Worm (Caenorhabditis elegans): ENCODE results near the gene Y46G5A.14.

Gene Y46G5A.14

DNA sequence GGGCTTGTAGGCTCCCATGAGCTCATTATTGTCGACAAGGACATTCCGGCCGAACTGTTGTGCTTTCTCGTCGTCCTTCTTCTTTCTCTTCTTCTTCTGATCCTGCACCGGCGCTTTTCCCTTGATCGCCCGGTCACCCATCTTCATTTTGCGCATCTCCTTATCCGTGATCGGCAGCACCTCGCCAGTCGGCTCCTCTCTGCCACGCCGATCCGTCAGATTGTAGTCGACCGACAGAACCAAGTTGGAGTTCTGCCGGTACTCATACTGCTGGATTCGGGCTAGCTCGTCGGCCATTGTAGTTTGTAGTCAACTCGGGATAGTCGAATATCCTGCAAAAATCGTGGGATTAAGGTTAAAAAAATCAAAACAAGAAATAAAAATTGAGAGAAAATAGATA, 37.9 kb upstream of the Y46G5A.14 start, which contains the start of gene snrp-200 (continued):
- TF ChIP-seq F52B5.7 (tag; optimal IDR thresholded peaks at IDR 0.05) (peak; percentile 93), K11D2.4 (GFP tag; IDR thresholded peaks at IDR 0.05) (no peak), sdz-38 (tag; optimal IDR thresholded peaks at IDR 0.05) (no peak), lin-35 (GFP tag; optimal IDR thresholded peaks at IDR 0.05) (no peak), F57C9.4 (tag; optimal IDR thresholded peaks at IDR 0.05) (no peak), nfya-2 (GFP tag; IDR thresholded peaks at IDR 0.05) (0 out of 2 replicates have a peak, but pooled peaks have one; percentile 9), madf-6 (GFP tag; IDR thresholded peaks at IDR 0.05) (peak; percentile 71), Y53F4B.3 (GFP tag; IDR thresholded peaks at IDR 0.05) (no peak), cebp-2 (GFP tag; IDR thresholded peaks at IDR 0.05) (no peak), zfh-2 (GFP tag; conservative IDR thresholded peaks at IDR 0.05) (peak; percentile 76), F33H1.4 (GFP tag; IDR thresholded peaks at IDR 0.05) (no peak), nhr-179 (tag; optimal IDR thresholded peaks at IDR 0.05) (no peak), attf-6 (GFP tag; IDR thresholded peaks at IDR 0.05) (peak; percentile 68; the same call in 1 of the 2 replicates), ceh-58 (GFP tag; IDR thresholded peaks at IDR 0.05) (no peak), lir-1 (GFP tag; conservative IDR thresholded peaks at IDR 0.05) (no peak), T26A5.8 (tag; optimal IDR thresholded peaks at IDR 0.05) (peak; percentile 36), ztf-18 (tag; optimal IDR thresholded peaks at IDR 0.05) (no peak), dpff-1 (tag; optimal IDR thresholded peaks at IDR 0.05) (peak; percentile 15), lag-1 (GFP tag; IDR thresholded peaks at IDR 0.05) (no peak), sptf-2 (GFP tag; optimal IDR thresholded peaks at IDR 0.05) (no peak), xnd-1 (tag; optimal IDR thresholded peaks at IDR 0.05) (peak; percentile 14), aptf-3 (GFP tag; IDR thresholded peaks at IDR 0.05) (no peak), akir-1 (GFP tag; optimal IDR thresholded peaks at IDR 0.05) (no peak), rpc-1 (optimal IDR thresholded peaks at IDR 0.05) (no peak), rpc-1 (tag; optimal IDR thresholded peaks at IDR 0.05) (no peak), ets-4 (GFP tag; optimal IDR thresholded peaks at IDR 0.05) (no peak), aptf-2 (GFP tag; conservative IDR thresholded peaks at IDR 0.05) (no peak), K12H6.12 (tag; optimal IDR thresholded peaks at IDR 0.05) (no peak), hlh-12 (tag; optimal IDR thresholded peaks at IDR 0.05) (no peak), snpc-4 (GFP tag; optimal IDR thresholded peaks at IDR 0.05) (no peak), snpc-4 (tag; optimal IDR thresholded peaks at IDR 0.05) (no peak), B0336.3 (GFP tag; IDR thresholded peaks at IDR 0.05) (peak; percentile 87), ztf-22 (GFP tag; optimal IDR thresholded peaks at IDR 0.05) (no peak), egl-44 (GFP tag; IDR thresholded peaks at IDR 0.05) (no peak), rcor-1 (GFP tag; IDR thresholded peaks at IDR 0.05) (no peak), hmg-1.2 (GFP tag; IDR thresholded peaks at IDR 0.05) (0 out of 2 replicates have a peak, but pooled peaks have one; percentile 20), snpc-1.3 (tag; optimal IDR thresholded peaks at IDR 0.05; ENCODE audit: insufficient read depth) (no peak), rec-8 (tag; optimal IDR thresholded peaks at IDR 0.05) (no peak), ekl-4 (GFP tag; IDR thresholded peaks at IDR 0.05) (peak; percentile 85), nhr-80 (tag; optimal IDR thresholded peaks at IDR 0.05) (no peak), ZK185.1 (tag; optimal IDR thresholded peaks at IDR 0.05; ENCODE audit: poor library complexity, severe bottlenecking) (no peak), die-1 (tag; optimal IDR thresholded peaks at IDR 0.05) (no peak), nfyb-1 (GFP tag; IDR thresholded peaks at IDR 0.05) (peak; percentile 45; the same call in 1 of the 2 replicates), ceh-27 (GFP tag; optimal IDR thresholded peaks at IDR 0.05) (no peak), tbx-9 (tag; optimal IDR thresholded peaks at IDR 0.05; ENCODE audit: borderline replicate concordance) (no peak), B0261.1 (tag; optimal IDR thresholded peaks at IDR 0.05) (no peak), mxl-1 (tag; optimal IDR thresholded peaks at IDR 0.05) (no peak), gei-17 (GFP tag; optimal IDR thresholded peaks at IDR 0.05) (no peak), madf-8 (GFP tag; conservative IDR thresholded peaks at IDR 0.05) (no peak), Y95B8A.8 (GFP tag; IDR thresholded peaks at IDR 0.05) (no peak)
